Worm (Caenorhabditis elegans): ENCODE results near the gene F17H10.2.

The F17H10.2 gene

DNA sequence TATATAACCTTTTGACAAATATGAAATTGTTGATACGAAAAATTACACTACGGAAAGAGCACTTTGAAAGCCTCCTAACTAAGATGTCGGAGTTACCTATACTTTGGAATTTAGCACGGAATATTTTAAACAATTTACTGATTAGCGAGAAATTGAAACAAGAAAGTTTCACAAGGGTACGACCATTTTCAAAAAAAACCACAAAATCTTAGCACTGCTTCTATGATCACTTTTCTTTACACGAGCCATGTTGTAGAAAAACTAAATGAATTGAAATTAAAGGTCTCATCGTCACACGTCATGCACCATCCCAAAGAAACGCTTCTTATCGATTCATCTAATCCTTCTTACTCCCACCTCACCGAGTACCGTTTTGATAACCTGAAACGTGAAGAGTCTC lies 21.2 kb downstream of the F17H10.2 start, which contains the start of gene F09A5.2:
Gene F09A5.2 (plus strand): TSS at position 301 of the 400 bp plus-strand sequence.
- TF ChIP-seq dve-1 (tag; optimal IDR thresholded peaks at IDR 0.05) (no peak), pag-3 (tag; optimal IDR thresholded peaks at IDR 0.05; ENCODE audit: borderline replicate concordance) (no peak), pha-2 (tag; optimal IDR thresholded peaks at IDR 0.05) (no peak), ceh-6 (GFP tag; optimal IDR thresholded peaks at IDR 0.05) (no peak), hlh-13 (GFP tag; optimal IDR thresholded peaks at IDR 0.05) (no peak), ceh-31 (tag; optimal IDR thresholded peaks at IDR 0.05) (no peak)

ce11 chrX:13139493-13139892 lies 25.9 kb downstream of the F17H10.2 start, which contains the start of gene ttr-34:
Gene ttr-34 (plus strand): TSS chrX:13139793.
- TF ChIP-seq odd-2 (tag; optimal IDR thresholded peaks at IDR 0.05) (no peak), hlh-30 (tag; optimal IDR thresholded peaks at IDR 0.05; ENCODE audit: insufficient read depth) (no peak), F13H6.1 (tag; optimal IDR thresholded peaks at IDR 0.05) (no peak)

ce11 chrX:13141440-13141839 lies 27.9 kb downstream of the F17H10.2 start, which contains the start of gene F09A5.3:
Gene F09A5.3 (plus strand): TSS chrX:13141601.
- peak; percentile 48 for TF ChIP-seq unc-55 (GFP tag; optimal IDR thresholded peaks at IDR 0.05)
- TF ChIP-seq pax-1 (tag; optimal IDR thresholded peaks at IDR 0.05), result peak; percentile 88
- TF ChIP-seq T23F11.4 (GFP tag; optimal IDR thresholded peaks at IDR 0.05), result no peak
- TF ChIP-seq Y22D7AL.16 (tag; optimal IDR thresholded peaks at IDR 0.05), result no peak
- no peak for TF ChIP-seq dmd-4 (tag; optimal IDR thresholded peaks at IDR 0.05; ENCODE audit: borderline replicate concordance)
- peak; percentile 77 for TF ChIP-seq hlh-30 (tag; optimal IDR thresholded peaks at IDR 0.05; ENCODE audit: insufficient read depth)
- TF ChIP-seq rnt-1 (tag; optimal IDR thresholded peaks at IDR 0.05), result peak; percentile 70
- TF ChIP-seq gmeb-2 (tag; optimal IDR thresholded peaks at IDR 0.05), result no peak

ce11 chrX:13143236-13143635 lies 29.7 kb downstream of the F17H10.2 start:
- TF ChIP-seq hlh-30 (tag; optimal IDR thresholded peaks at IDR 0.05; ENCODE audit: insufficient read depth) (no peak), lim-6 (tag; optimal IDR thresholded peaks at IDR 0.05) (peak; percentile 40), zip-5 (tag; optimal IDR thresholded peaks at IDR 0.05) (no peak), hlh-8 (tag; optimal IDR thresholded peaks at IDR 0.05) (peak; percentile 5), pat-9 (tag; optimal IDR thresholded peaks at IDR 0.05) (no peak), ceh-34 (tag; optimal IDR thresholded peaks at IDR 0.05) (peak; percentile 9), tbx-2 (tag; optimal IDR thresholded peaks at IDR 0.05) (peak; percentile 16), lin-11 (tag; optimal IDR thresholded peaks at IDR 0.05) (peak; percentile 2), ceh-14 (tag; optimal IDR thresholded peaks at IDR 0.05) (peak; percentile 38), unc-42 (tag; optimal IDR thresholded peaks at IDR 0.05) (peak; percentile 62), pax-1 (tag; optimal IDR thresholded peaks at IDR 0.05) (no peak), ceh-45 (GFP tag; IDR thresholded peaks at IDR 0.05) (no peak), ref-2 (tag; optimal IDR thresholded peaks at IDR 0.05) (peak; percentile 54), fkh-10 (GFP tag; optimal IDR thresholded peaks at IDR 0.05) (peak; percentile 18), nfya-1 (tag; optimal IDR thresholded peaks at IDR 0.05) (no peak), ceh-6 (GFP tag; optimal IDR thresholded peaks at IDR 0.05) (peak; percentile 19), Y22D7AL.16 (tag; optimal IDR thresholded peaks at IDR 0.05) (no peak), K09A11.1 (tag; optimal IDR thresholded peaks at IDR 0.05; ENCODE audit: insufficient read depth) (no peak), dmd-4 (tag; optimal IDR thresholded peaks at IDR 0.05; ENCODE audit: borderline replicate concordance) (no peak), fkh-6 (tag; optimal IDR thresholded peaks at IDR 0.05) (peak; percentile 34), ceh-31 (tag; optimal IDR thresholded peaks at IDR 0.05) (peak; percentile 67), ceh-19 (GFP tag; optimal IDR thresholded peaks at IDR 0.05) (peak; percentile 1), sdc-2 (tag; optimal IDR thresholded peaks at IDR 0.05) (peak; percentile 44), pag-3 (tag; optimal IDR thresholded peaks at IDR 0.05; ENCODE audit: borderline replicate concordance) (no peak), ets-4 (tag; optimal IDR thresholded peaks at IDR 0.05) (no peak)

All from whole organism, late embryonic.